Fruit fly (Drosophila melanogaster) whole organism, prepupa: ENCODE data around the gene CG44153.

Experiments used
- CG15336 ChIP-seq: fragments of 200-800 bp; sonication (Bioruptor generic); IDR thresholded peaks from 2 replicates; pipeline ENCODE4 v1.3.6; 2022; ENCODE audit warnings: missing biosample characterization, missing genetic modification characterization
- CG8319 ChIP-seq: fragments of 200-800 bp; sonication (Bioruptor generic); optimal IDR thresholded peaks from 3 replicates; lab custom pipeline; 2016; ENCODE audit warnings: missing biosample characterization, missing genetic modification characterization
- Ets96B ChIP-seq: fragments of 200-800 bp; optimal IDR thresholded peaks from 2 replicates; lab custom pipeline; 2019; ENCODE audit warnings: missing biosample characterization, mild to moderate bottlenecking, missing genetic modification characterization, moderate library complexity
- Hr4 ChIP-seq: fragments of 200-800 bp; sonication (Bioruptor generic); optimal IDR thresholded peaks from 3 replicates; lab custom pipeline; 2016; ENCODE audit warnings: missing biosample characterization, missing genetic modification characterization
- Sox102F ChIP-seq: fragments of 200-800 bp; sonication (Bioruptor generic); optimal IDR thresholded peaks from 2 replicates; lab custom pipeline; 2016; ENCODE audit warnings: missing biosample characterization, mild to moderate bottlenecking, missing genetic modification characterization
- eg ChIP-seq: fragments of 200-800 bp; sonication (Bioruptor generic); IDR thresholded peaks from 3 replicates; pipeline ENCODE4 v1.3.6; 2022; ENCODE audit warnings: missing biosample characterization, missing genetic modification characterization
- lz ChIP-seq: fragments of 200-800 bp; sonication (Bioruptor generic); optimal IDR thresholded peaks from 3 replicates; lab custom pipeline; 2016; ENCODE audit warnings: missing biosample characterization, missing genetic modification characterization
- spab ChIP-seq: fragments of 200-800 bp; sonication (Bioruptor generic); optimal IDR thresholded peaks from 2 replicates; lab custom pipeline; 2017; ENCODE audit warnings: missing biosample characterization, mild to moderate bottlenecking, missing genetic modification characterization, missing genetic modification reagents

DNA sequence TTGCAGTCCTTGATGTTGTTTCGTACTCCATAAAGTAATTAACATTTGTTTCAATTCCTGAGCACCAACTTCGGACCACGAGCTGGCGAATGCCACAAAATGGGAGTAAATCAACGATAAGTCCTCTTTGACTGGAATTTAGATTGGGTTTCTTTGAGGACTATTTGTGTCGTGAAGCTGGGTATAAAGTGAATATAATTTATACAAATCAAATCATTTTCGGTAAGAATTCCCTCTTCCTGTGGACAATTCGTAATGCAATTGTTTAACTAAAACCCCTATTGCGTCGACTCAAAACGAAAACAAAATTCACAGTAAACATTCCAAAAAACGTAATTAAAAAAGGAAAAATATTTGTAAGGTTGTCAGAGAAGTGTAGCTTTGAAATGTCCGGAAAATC, 153.7 kb downstream of the CG44153 start, which contains the start of gene CG13127:
- TF ChIP-seq Hr4 (GFP tag; lab: Kevin White, UChicago): no peak
- no peak for TF ChIP-seq CG8319 (GFP tag; lab: Kevin White, UChicago)
- no peak for TF ChIP-seq Sox102F (GFP tag; lab: Kevin White, UChicago)
- no peak for TF ChIP-seq spab (GFP tag; lab: Kevin White, UChicago)
- TF ChIP-seq eg (GFP tag; lab: Robert Waterston, UW): no peak
- no peak for TF ChIP-seq Ets96B (tag; lab: Kevin White, UChicago)
- TF ChIP-seq CG15336 (GFP tag; lab: Robert Waterston, UW): no peak
- no peak for TF ChIP-seq lz (GFP tag; lab: Kevin White, UChicago)
